Worm (Caenorhabditis elegans) whole organism, L4 larva: Measurements from ENCODE around the gene cutl-28.

Experiments used
- F10B5.3 ChIP-seq: sonication (generic microtip); optimal IDR thresholded peaks from 2 replicates; lab custom pipeline; 2016; ENCODE audit warnings: mild to moderate bottlenecking, missing genetic modification characterization, missing compliant biosample characterization
- F44E2.7 ChIP-seq: fragments of 200-800 bp; sonication (Bioruptor generic); IDR thresholded peaks from 2 replicates; pipeline ENCODE4 v2.1.2; 2022; ENCODE audit warnings: missing genetic modification characterization, missing compliant biosample characterization
- F49E8.2 ChIP-seq: sonication (generic microtip); optimal IDR thresholded peaks from 2 replicates; lab custom pipeline; 2016; ENCODE audit warnings: missing compliant biosample characterization, mild to moderate bottlenecking, missing genetic modification characterization, borderline replicate concordance
- T26A8.4 ChIP-seq: fragments of 200-800 bp; sonication (Bioruptor generic); IDR thresholded peaks from 2 replicates; pipeline ENCODE4 v1.3.6; 2022; ENCODE audit warnings: missing genetic modification characterization, missing compliant biosample characterization
- Y105C5A.15 ChIP-seq: fragments of 200-800 bp; sonication (Bioruptor generic); IDR thresholded peaks from 2 replicates; pipeline ENCODE4 v1.3.6; 2022; ENCODE audit warnings: missing genetic modification characterization, missing compliant biosample characterization
- Y48G9A.11 ChIP-seq: fragments of 200-800 bp; sonication (Bioruptor generic); IDR thresholded peaks from 2 replicates; pipeline ENCODE4 v1.3.6; 2022; ENCODE audit warnings: missing genetic modification reagents, missing genetic modification characterization, missing compliant biosample characterization
- Y5F2A.4 ChIP-seq: fragments of 200-800 bp; sonication (Bioruptor generic); optimal IDR thresholded peaks from 2 replicates; lab custom pipeline; 2018; ENCODE audit warnings: mild to moderate bottlenecking, missing genetic modification characterization, missing compliant biosample characterization
- ZK546.5 ChIP-seq, 2 experiments: sonication (generic microtip); optimal IDR thresholded peaks; 2 replicates each; lab custom pipeline; 2017; ENCODE audit warnings: missing biosample characterization in 2 of 2, missing genetic modification characterization in 2 of 2
- attf-4 ChIP-seq: sonication (generic microtip); optimal IDR thresholded peaks from 3 replicates; lab custom pipeline; 2017; ENCODE audit warnings: missing biosample characterization, missing genetic modification characterization
- ceh-20 ChIP-seq: fragments of 200-800 bp; sonication (Bioruptor generic); IDR thresholded peaks from 2 replicates; pipeline ENCODE4 v1.3.6; 2022; ENCODE audit warnings: missing genetic modification reagents, missing genetic modification characterization, missing compliant biosample characterization
- ceh-32 ChIP-seq: sonication (generic microtip); optimal IDR thresholded peaks from 2 replicates; lab custom pipeline; 2016; ENCODE audit warnings: mild to moderate bottlenecking, missing genetic modification characterization, missing compliant biosample characterization; ENCODE audit not compliant: poor library complexity
- ceh-62 ChIP-seq: sonication (generic microtip); optimal IDR thresholded peaks from 2 replicates; lab custom pipeline; 2017; ENCODE audit warnings: missing biosample characterization, missing genetic modification characterization
- daf-19 ChIP-seq: fragments of 200-800 bp; sonication (Bioruptor generic); conservative IDR thresholded peaks from 2 replicates; pipeline ENCODE4 v1.3.6; 2022; ENCODE audit warnings: missing genetic modification characterization, missing compliant biosample characterization
- daf-8 ChIP-seq: fragments of 200-800 bp; sonication (Bioruptor generic); IDR thresholded peaks from 2 replicates; pipeline ENCODE4 v1.3.6; 2022; ENCODE audit warnings: missing genetic modification characterization, missing compliant biosample characterization
- dmd-8 ChIP-seq: fragments of 200-800 bp; sonication (Bioruptor generic); IDR thresholded peaks from 2 replicates; pipeline ENCODE4 v1.3.6; 2022; ENCODE audit warnings: missing genetic modification characterization, missing compliant biosample characterization
- duxl-1 ChIP-seq: sonication (generic microtip); optimal IDR thresholded peaks from 2 replicates; lab custom pipeline; 2016; ENCODE audit warnings: mild to moderate bottlenecking, missing genetic modification characterization, moderate library complexity, missing compliant biosample characterization; ENCODE audit not compliant: poor library complexity
- dve-1 ChIP-seq: sonication (generic microtip); optimal IDR thresholded peaks from 2 replicates; lab custom pipeline; 2017; ENCODE audit warnings: antibody characterized with exemption, mild to moderate bottlenecking, missing genetic modification characterization, missing compliant biosample characterization; ENCODE audit not compliant: insufficient read depth
- egl-43 ChIP-seq: fragments of 200-800 bp; sonication (Bioruptor generic); IDR thresholded peaks from 2 replicates; pipeline ENCODE4 v1.3.6; 2022; ENCODE audit warnings: missing genetic modification reagents, missing genetic modification characterization, missing compliant biosample characterization
- fkh-10 ChIP-seq: fragments of 150-350 bp; optimal IDR thresholded peaks from 2 replicates; lab custom pipeline; 2014; ENCODE audit warnings: missing biosample characterization, missing genetic modification reagents, missing genetic modification characterization
- fos-1 ChIP-seq: fragments of 150-350 bp; optimal IDR thresholded peaks from 2 replicates; lab custom pipeline; 2014; ENCODE audit warnings: missing biosample characterization, missing genetic modification characterization
- gei-8 ChIP-seq: fragments of 200-800 bp; sonication (Bioruptor generic); optimal IDR thresholded peaks from 2 replicates; lab custom pipeline; 2018; ENCODE audit warnings: mild to moderate bottlenecking, missing genetic modification characterization, missing compliant biosample characterization
- hmg-1.1 ChIP-seq: fragments of 200-800 bp; sonication (Bioruptor generic); IDR thresholded peaks from 2 replicates; pipeline ENCODE4 v1.3.6; 2022; ENCODE audit warnings: missing genetic modification reagents, missing genetic modification characterization, missing compliant biosample characterization
- lim-7 ChIP-seq: fragments of 200-800 bp; sonication (Bioruptor generic); IDR thresholded peaks from 2 replicates; pipeline ENCODE4 v1.3.6; 2022; ENCODE audit warnings: missing genetic modification characterization, missing compliant biosample characterization
- lin-1 ChIP-seq: fragments of 200-800 bp; sonication (Bioruptor generic); IDR thresholded peaks from 2 replicates; pipeline ENCODE4 v1.3.6; 2022; ENCODE audit warnings: missing genetic modification reagents, missing genetic modification characterization, missing compliant biosample characterization
- lin-38 ChIP-seq: fragments of 200-800 bp; sonication (Bioruptor generic); IDR thresholded peaks from 2 replicates; pipeline ENCODE4 v1.3.6; 2022; ENCODE audit warnings: missing genetic modification reagents, missing genetic modification characterization, missing compliant biosample characterization
- lir-3 ChIP-seq: sonication (generic microtip); optimal IDR thresholded peaks from 2 replicates; lab custom pipeline; 2016; ENCODE audit warnings: mild to moderate bottlenecking, missing genetic modification characterization, missing compliant biosample characterization
- lsy-2 ChIP-seq, 2 experiments: fragments of 150-350 bp in 1 of 2; sonication (generic microtip) in 1 of 2; optimal IDR thresholded peaks; 2 replicates each; lab custom pipeline; 2014 to 2017; ENCODE audit warnings: missing biosample characterization in 2 of 2, missing genetic modification characterization in 2 of 2
- mdt-29 ChIP-seq: fragments of 200-800 bp; sonication (Bioruptor generic); IDR thresholded peaks from 2 replicates; pipeline ENCODE4 v1.3.6; 2022; ENCODE audit warnings: missing genetic modification reagents, missing genetic modification characterization, missing compliant biosample characterization
- mxl-2 ChIP-seq: fragments of 200-800 bp; sonication (Bioruptor generic); conservative IDR thresholded peaks from 2 replicates; pipeline ENCODE4 v1.3.6; 2022; ENCODE audit warnings: missing genetic modification reagents, missing genetic modification characterization, missing compliant biosample characterization
- mxl-3 ChIP-seq: fragments of 200-800 bp; sonication (Bioruptor generic); optimal IDR thresholded peaks from 2 replicates; lab custom pipeline; 2018; ENCODE audit warnings: mild to moderate bottlenecking, missing genetic modification characterization, missing compliant biosample characterization
- nhr-111 ChIP-seq: fragments of 200-800 bp; sonication (Bioruptor generic); optimal IDR thresholded peaks from 2 replicates; lab custom pipeline; 2018; ENCODE audit warnings: mild to moderate bottlenecking, missing genetic modification characterization, missing compliant biosample characterization
- nhr-42 ChIP-seq: fragments of 200-800 bp; sonication (Bioruptor generic); IDR thresholded peaks from 2 replicates; pipeline ENCODE4 v1.3.6; 2022; ENCODE audit warnings: missing genetic modification characterization, missing compliant biosample characterization
- nhr-48 ChIP-seq: sonication (generic microtip); optimal IDR thresholded peaks from 2 replicates; lab custom pipeline; 2016; ENCODE audit warnings: mild to moderate bottlenecking, missing genetic modification characterization, missing compliant biosample characterization
- pha-4 ChIP-seq, 2 experiments: fragments of 150-350 bp in 1 of 2; fragments of 200-800 bp in 1 of 2; sonication (Bioruptor generic) in 1 of 2; IDR thresholded peaks in 1 of 2; optimal IDR thresholded peaks in 1 of 2; 2 replicates each; pipeline versions ENCODE4 v1.3.6 to Lab custom; 2014 to 2022; ENCODE audit warnings: missing genetic modification characterization in 2 of 2, missing genetic modification reagents in 2 of 2, missing biosample characterization in 1 of 2, missing compliant biosample characterization in 1 of 2
- php-3 ChIP-seq: fragments of 200-800 bp; sonication (Bioruptor generic); IDR thresholded peaks from 2 replicates; pipeline ENCODE4 v1.3.6; 2022; ENCODE audit warnings: missing genetic modification reagents, missing genetic modification characterization, missing compliant biosample characterization
- saeg-2 ChIP-seq: fragments of 200-800 bp; sonication (Bioruptor generic); IDR thresholded peaks from 2 replicates; pipeline ENCODE4 v1.3.6; 2022; ENCODE audit warnings: missing genetic modification reagents, missing genetic modification characterization, missing compliant biosample characterization
- set-16 ChIP-seq: fragments of 200-800 bp; sonication (Bioruptor generic); IDR thresholded peaks from 2 replicates; pipeline ENCODE4 v1.3.6; 2022; ENCODE audit warnings: missing genetic modification reagents, missing genetic modification characterization, missing compliant biosample characterization
- snpc-1.2 ChIP-seq: fragments of 200-800 bp; sonication (Bioruptor generic); IDR thresholded peaks from 2 replicates; pipeline ENCODE4 v1.3.6; 2022; ENCODE audit warnings: missing genetic modification reagents, missing genetic modification characterization, missing compliant biosample characterization
- snpc-4 ChIP-seq: fragments of 150-350 bp; optimal IDR thresholded peaks from 2 replicates; lab custom pipeline; 2014; ENCODE audit warnings: missing biosample characterization, missing genetic modification characterization
- spr-1 ChIP-seq: sonication (generic microtip); optimal IDR thresholded peaks from 2 replicates; lab custom pipeline; 2016; ENCODE audit warnings: mild to moderate bottlenecking, missing genetic modification characterization, missing compliant biosample characterization
- spr-3 ChIP-seq: fragments of 200-800 bp; sonication (Bioruptor generic); optimal IDR thresholded peaks from 2 replicates; lab custom pipeline; 2018; ENCODE audit warnings: mild to moderate bottlenecking, missing genetic modification characterization, missing compliant biosample characterization
- tag-97 ChIP-seq: fragments of 200-800 bp; sonication (Bioruptor generic); IDR thresholded peaks from 2 replicates; pipeline ENCODE4 v1.3.6; 2022; ENCODE audit warnings: missing genetic modification characterization, missing compliant biosample characterization
- tra-1 ChIP-seq: fragments of 200-800 bp; sonication (Bioruptor generic); IDR thresholded peaks from 2 replicates; pipeline ENCODE4 v1.3.6; 2022; ENCODE audit warnings: missing genetic modification reagents, missing genetic modification characterization, missing compliant biosample characterization
- vab-7 ChIP-seq: fragments of 200-800 bp; sonication (Bioruptor generic); IDR thresholded peaks from 2 replicates; pipeline ENCODE4 v1.3.6; 2022; ENCODE audit warnings: missing genetic modification reagents, missing genetic modification characterization, missing compliant biosample characterization
- zag-1 ChIP-seq: fragments of 150-350 bp; optimal IDR thresholded peaks from 2 replicates; lab custom pipeline; 2014; ENCODE audit warnings: missing biosample characterization, missing genetic modification characterization
- ztf-11 ChIP-seq: fragments of 150-350 bp; optimal IDR thresholded peaks from 2 replicates; lab custom pipeline; 2014; ENCODE audit warnings: missing biosample characterization, missing genetic modification characterization

Gene cutl-28

DNA sequence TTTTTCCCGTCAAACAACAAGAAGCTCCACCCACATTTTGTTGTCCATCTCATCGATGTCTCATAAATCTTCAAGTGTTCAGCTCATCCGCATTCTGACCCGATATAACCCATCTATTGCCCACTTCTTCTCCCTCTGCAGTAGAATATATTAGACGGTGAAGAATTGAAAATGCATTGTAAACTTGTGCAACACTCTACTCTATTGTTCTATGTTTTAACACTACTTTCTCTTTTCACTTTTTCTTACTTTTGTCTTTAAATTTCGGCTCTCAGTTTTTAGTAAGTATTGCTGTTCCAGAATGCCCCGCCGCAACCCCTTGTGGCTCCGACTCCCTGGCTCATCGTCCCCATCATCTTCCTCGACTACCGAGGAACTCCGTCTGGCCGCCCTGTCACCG is 34.9 kb upstream of the cutl-28 start, which contains the start of gene K11H12.9 (continued):
- TF ChIP-seq ZK546.5 (tag; optimal IDR thresholded peaks at IDR 0.05; lab: Kevin White, UChicago) (no peak), gei-8 (GFP tag; lab: Kevin White, UChicago) (no peak), zag-1 (no peak), F10B5.3 (tag; lab: Kevin White, UChicago) (no peak)

ce11 chrIV:653138-653848 is 31.0 kb upstream of the cutl-28 start, which contains the start of gene K11H12.1:
Gene K11H12.1, minus strand, starts transcription at chrIV:653421.
- TF ChIP-seq daf-19 (peak; percentile 76; the same call in 1 of the 2 replicates), nhr-48 (tag; lab: Kevin White, UChicago) (no peak), snpc-4 (tag; lab: Kevin White, UChicago) (no peak), Y48G9A.11 (GFP tag; lab: Robert Waterston, UW) (peak; percentile 51; the same call in 1 of the 2 replicates), php-3 (GFP tag; lab: Robert Waterston, UW) (no peak), attf-4 (no peak), ceh-62 (tag; lab: Kevin White, UChicago) (no peak), tra-1 (GFP tag; lab: Robert Waterston, UW) (0 out of 2 replicates have a peak, but pooled peaks have one; percentile 17), lsy-2 (tag; optimal IDR thresholded peaks at IDR 0.05; lab: Kevin White, UChicago) (peak in 1 of 2 experiments; percentile 8), ZK546.5 (tag; optimal IDR thresholded peaks at IDR 0.05; lab: Kevin White, UChicago) (no peak), mxl-2 (GFP tag; lab: Robert Waterston, UW) (no peak), F49E8.2 (tag; lab: Kevin White, UChicago) (peak; percentile 53), snpc-1.2 (GFP tag; lab: Robert Waterston, UW) (peak; percentile 72; the same call in 1 of the 2 replicates), lin-1 (GFP tag; lab: Robert Waterston, UW) (peak; percentile 36; the same call in 1 of the 2 replicates), mxl-3 (GFP tag; lab: Kevin White, UChicago) (no peak), lir-3 (tag; lab: Kevin White, UChicago) (no peak), set-16 (GFP tag; lab: Robert Waterston, UW) (peak; percentile 34; the same call in 1 of the 2 replicates), spr-1 (tag; lab: Kevin White, UChicago) (no peak), dmd-8 (GFP tag; lab: Robert Waterston, UW) (peak; percentile 54; the same call in 1 of the 2 replicates), ceh-20 (GFP tag; lab: Robert Waterston, UW) (no peak), vab-7 (0 out of 2 replicates have a peak, but pooled peaks have one; percentile 27), spr-3 (no peak), nhr-42 (GFP tag; lab: Robert Waterston, UW) (no peak), lim-7 (peak; percentile 54; the same call in 1 of the 2 replicates), T26A8.4 (0 out of 2 replicates have a peak, but pooled peaks have one; percentile 39), fos-1 (no peak), F44E2.7 (GFP tag; lab: Robert Waterston, UW) (no peak), tag-97 (GFP tag; lab: Robert Waterston, UW) (no peak), pha-4 (GFP tag; IDR thresholded peaks at IDR 0.05; lab: Robert Waterston, UW) (peak; percentile 43; the same call in 1 of the 2 replicates), pha-4 (tag; optimal IDR thresholded peaks at IDR 0.05; lab: Kevin White, UChicago) (no peak), duxl-1 (tag; lab: Kevin White, UChicago) (no peak), daf-8 (GFP tag; lab: Robert Waterston, UW) (no peak), fkh-10 (GFP tag; lab: Kevin White, UChicago) (no peak), egl-43 (GFP tag; lab: Robert Waterston, UW) (no peak), ceh-32 (tag; lab: Kevin White, UChicago) (no peak), Y5F2A.4 (GFP tag; lab: Kevin White, UChicago) (peak; percentile 8), ztf-11 (no peak), hmg-1.1 (GFP tag; lab: Robert Waterston, UW) (no peak), saeg-2 (GFP tag; lab: Robert Waterston, UW) (no peak), Y105C5A.15 (GFP tag; lab: Robert Waterston, UW) (0 out of 2 replicates have a peak, but pooled peaks have one; percentile 12), nhr-111 (GFP tag; lab: Kevin White, UChicago) (peak; percentile 46), lin-38 (GFP tag; lab: Robert Waterston, UW) (peak; percentile 68), mdt-29 (0 out of 2 replicates have a peak, but pooled peaks have one; percentile 18), dve-1 (tag; lab: Kevin White, UChicago) (no peak)
